Fruit fly (Drosophila melanogaster): ENCODE measurements around the gene crq.

Gene crq

DNA sequence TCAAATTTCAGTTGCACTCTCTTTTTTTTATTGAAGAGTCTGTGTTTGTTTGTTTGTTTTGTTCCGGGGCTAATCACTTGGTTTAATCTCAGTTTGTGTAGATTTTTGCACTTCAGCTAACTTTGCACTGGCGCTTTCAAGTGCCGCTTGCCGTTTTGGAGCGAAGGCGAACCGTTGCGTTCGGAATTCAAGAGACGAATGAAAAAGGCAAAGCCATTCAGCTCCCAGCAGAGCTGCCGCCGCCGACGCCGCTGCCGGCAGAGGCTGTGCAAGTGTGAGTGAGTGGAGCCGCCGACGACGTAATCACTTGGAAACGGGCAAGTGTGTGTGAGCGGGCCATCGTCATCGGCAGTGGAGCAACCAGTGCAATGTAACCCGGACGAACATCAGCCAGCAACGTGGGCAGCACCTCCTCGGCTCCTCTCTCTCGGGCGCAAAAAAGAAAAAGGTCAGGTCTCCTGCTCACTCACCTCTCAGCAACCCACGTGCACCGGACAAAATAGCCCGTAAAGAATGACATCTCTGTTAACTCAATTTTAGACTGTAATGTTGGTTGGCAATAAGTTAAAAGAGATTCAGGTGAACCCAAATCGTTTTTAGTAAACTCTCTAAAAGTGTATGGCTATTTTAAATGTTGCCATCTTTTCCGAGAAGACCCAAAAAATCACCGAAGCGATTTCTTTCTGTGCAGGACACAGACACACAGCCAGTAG, 26.8 kb upstream of the crq start, which contains the start of gene cbt (continued):
- TF ChIP-seq CG31627 (GFP tag; optimal IDR thresholded peaks at IDR 0.05) (peak; percentile 98), Sox15 (GFP tag; optimal IDR thresholded peaks at IDR 0.05) (peak; percentile 97), pdm3 (GFP tag; optimal IDR thresholded peaks at IDR 0.05) (peak; percentile 99), fd59A (GFP tag; optimal IDR thresholded peaks at IDR 0.05) (peak; percentile 98), fd85E (GFP tag; optimal IDR thresholded peaks at IDR 0.05) (peak; percentile 89), Eip75B (GFP tag; optimal IDR thresholded peaks at IDR 0.05) (peak; percentile 99), acj6 (GFP tag; optimal IDR thresholded peaks at IDR 0.05) (peak; percentile 99), lz (GFP tag; optimal IDR thresholded peaks at IDR 0.05) (peak; percentile 98), CG6854 (GFP tag; optimal IDR thresholded peaks at IDR 0.05) (peak; percentile 84), CG15336 (GFP tag; IDR thresholded peaks at IDR 0.05) (no peak), CG8119 (GFP tag; IDR thresholded peaks at IDR 0.05) (no peak), eg (GFP tag; IDR thresholded peaks at IDR 0.05) (no peak), CG9139 (GFP tag; optimal IDR thresholded peaks at IDR 0.05) (peak; percentile 89), spab (GFP tag; optimal IDR thresholded peaks at IDR 0.05) (peak; percentile 97), CG1621 (tag; optimal IDR thresholded peaks at IDR 0.05) (peak; percentile 98), CG16779 (tag; optimal IDR thresholded peaks at IDR 0.05) (peak; percentile 98), salr (GFP tag; optimal IDR thresholded peaks at IDR 0.05) (peak; percentile 97 to 98), CG6808 (GFP tag; optimal IDR thresholded peaks at IDR 0.05) (peak; percentile 96), Sox14 (GFP tag; optimal IDR thresholded peaks at IDR 0.05) (peak; percentile 99), CG34406 (GFP tag; optimal IDR thresholded peaks at IDR 0.05) (peak; percentile 98), CG10631 (GFP tag; optimal IDR thresholded peaks at IDR 0.05) (peak; percentile 99), Met (GFP tag; optimal IDR thresholded peaks at IDR 0.05) (peak; percentile 97), OdsH (GFP tag; optimal IDR thresholded peaks at IDR 0.05) (peak; percentile 99), esn (GFP tag; optimal IDR thresholded peaks at IDR 0.05) (peak; percentile 98), Hr39 (GFP tag; optimal IDR thresholded peaks at IDR 0.05) (peak; percentile 98), Hr4 (GFP tag; optimal IDR thresholded peaks at IDR 0.05) (peak; percentile 99), achi (GFP tag; optimal IDR thresholded peaks at IDR 0.05) (peak; percentile 98), Sox102F (GFP tag; optimal IDR thresholded peaks at IDR 0.05) (peak; percentile 98), Hr38 (GFP tag; optimal IDR thresholded peaks at IDR 0.05) (peak; percentile 84), dsx (GFP tag; optimal IDR thresholded peaks at IDR 0.05; ENCODE audit: poor library complexity, severe bottlenecking) (peak; percentile 97), Eip93F (GFP tag; optimal IDR thresholded peaks at IDR 0.05) (peak; percentile 95), CG11294 (GFP tag; IDR thresholded peaks at IDR 0.05) (no peak), Blimp-1 (GFP tag; optimal IDR thresholded peaks at IDR 0.05) (peak; percentile 84), topi (GFP tag; optimal IDR thresholded peaks at IDR 0.05) (peak; percentile 97), CG8319 (GFP tag; optimal IDR thresholded peaks at IDR 0.05) (peak; percentile 95), CG11902 (GFP tag; optimal IDR thresholded peaks at IDR 0.05) (peak; percentile 97), CG7368 (GFP tag; optimal IDR thresholded peaks at IDR 0.05) (peak; percentile 99)

DNA sequence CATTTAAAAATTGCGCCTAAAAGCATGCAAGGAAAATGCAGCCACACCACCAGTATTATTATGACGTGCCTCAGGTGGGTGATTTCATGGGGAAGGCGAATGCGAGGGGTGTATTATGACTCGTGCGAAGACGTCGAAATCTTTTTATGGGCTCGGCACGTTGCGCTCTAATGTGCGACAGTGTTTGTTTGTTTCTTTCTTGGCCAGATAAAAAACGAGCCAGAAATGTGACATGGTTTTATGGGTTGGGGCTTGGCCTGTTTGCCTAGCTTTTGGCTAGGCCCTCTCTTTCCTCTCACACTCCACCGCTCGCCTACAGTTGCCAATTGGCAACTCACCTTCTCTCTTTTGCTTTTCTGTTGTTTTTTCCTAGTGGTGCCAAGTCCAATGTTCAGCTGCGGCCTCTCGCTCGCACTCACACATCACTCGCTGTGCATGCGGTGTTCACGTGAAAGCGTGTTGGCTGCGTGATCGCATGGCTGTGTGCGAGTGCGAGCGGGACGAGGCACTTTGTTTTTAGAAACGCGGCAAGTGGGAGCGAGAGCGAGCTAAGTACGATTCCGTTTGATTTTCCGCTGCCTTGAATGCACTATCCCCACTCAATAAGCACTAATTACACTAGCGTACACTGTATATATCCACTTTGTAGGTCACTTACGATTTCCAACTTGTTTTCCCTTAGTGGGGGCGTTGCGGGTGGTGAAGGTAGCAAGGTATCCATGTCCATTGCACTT, 26.1 kb upstream of the crq start:
- no peak for TF ChIP-seq CG8119 (GFP tag; IDR thresholded peaks at IDR 0.05)
- TF ChIP-seq CG15336 (GFP tag; IDR thresholded peaks at IDR 0.05): no peak
- peak; percentile 96 for TF ChIP-seq CG6854 (GFP tag; optimal IDR thresholded peaks at IDR 0.05)
- TF ChIP-seq CG31627 (GFP tag; optimal IDR thresholded peaks at IDR 0.05): no peak
- TF ChIP-seq eg (GFP tag; IDR thresholded peaks at IDR 0.05): no peak
- no peak for TF ChIP-seq CG6163 (GFP tag; IDR thresholded peaks at IDR 0.05)
- TF ChIP-seq fd59A (GFP tag; optimal IDR thresholded peaks at IDR 0.05): peak; percentile 56
- TF ChIP-seq CG6276 (GFP tag; optimal IDR thresholded peaks at IDR 0.05): peak; percentile 100
- TF ChIP-seq Met (GFP tag; optimal IDR thresholded peaks at IDR 0.05): peak; percentile 53
- TF ChIP-seq CG9139 (GFP tag; optimal IDR thresholded peaks at IDR 0.05): peak; percentile 100
- peak; percentile 94 to 97 for TF ChIP-seq salr (GFP tag; optimal IDR thresholded peaks at IDR 0.05)
- TF ChIP-seq Gug (GFP tag; IDR thresholded peaks at IDR 0.05): no peak
- peak; percentile 84 for TF ChIP-seq fd85E (GFP tag; optimal IDR thresholded peaks at IDR 0.05)
- peak; percentile 66 for TF ChIP-seq pdm3 (GFP tag; optimal IDR thresholded peaks at IDR 0.05)
- peak; percentile 67 for TF ChIP-seq topi (GFP tag; optimal IDR thresholded peaks at IDR 0.05)
- peak; percentile 83 for TF ChIP-seq vri (GFP tag; optimal IDR thresholded peaks at IDR 0.05)
- TF ChIP-seq CG6808 (GFP tag; optimal IDR thresholded peaks at IDR 0.05): peak; percentile 99
- no peak for TF ChIP-seq CG11902 (GFP tag; optimal IDR thresholded peaks at IDR 0.05)
- peak; percentile 99 for TF ChIP-seq spab (GFP tag; optimal IDR thresholded peaks at IDR 0.05)
- no peak for TF ChIP-seq Sox15 (GFP tag; optimal IDR thresholded peaks at IDR 0.05)
- peak; percentile 96 for TF ChIP-seq CG10669 (GFP tag; optimal IDR thresholded peaks at IDR 0.05)
- peak; percentile 0 for TF ChIP-seq lz (GFP tag; optimal IDR thresholded peaks at IDR 0.05)
- peak; percentile 89 for TF ChIP-seq Sox14 (GFP tag; optimal IDR thresholded peaks at IDR 0.05)
- peak; percentile 83 for TF ChIP-seq CG11762 (GFP tag; optimal IDR thresholded peaks at IDR 0.05; ENCODE audit: insufficient read depth)
- TF ChIP-seq net (GFP tag; optimal IDR thresholded peaks at IDR 0.05): peak; percentile 98
- TF ChIP-seq Ets21C (GFP tag; optimal IDR thresholded peaks at IDR 0.05): no peak
- peak; percentile 62 for TF ChIP-seq svp (GFP tag)

Data from whole organism, prepupa.